Fruit fly (Drosophila melanogaster): ENCODE results near the gene Eig71Ej.

The Eig71Ej gene

dm6 chr3L:15692388-15692787 lies 31.6 kb upstream of the Eig71Ej start:
- TF ChIP-seq CG17801 (GFP tag; optimal IDR thresholded peaks at IDR 0.05; ENCODE audit: partially characterized antibody) = no peak

dm6 chr3L:15691968-15692367 lies 31.2 kb upstream of the Eig71Ej start, which contains the start of gene CG34451:
CG34451 (minus strand) TSS chr3L:15692068.
- TF ChIP-seq CG17801 (GFP tag; optimal IDR thresholded peaks at IDR 0.05; ENCODE audit: partially characterized antibody) = no peak

- TF ChIP-seq CG17801 (GFP tag; optimal IDR thresholded peaks at IDR 0.05; ENCODE audit: partially characterized antibody) = no peak
Observed at dm6 chr3L:15690711-15691591, 30.1 kb upstream of the Eig71Ej start.

DNA sequence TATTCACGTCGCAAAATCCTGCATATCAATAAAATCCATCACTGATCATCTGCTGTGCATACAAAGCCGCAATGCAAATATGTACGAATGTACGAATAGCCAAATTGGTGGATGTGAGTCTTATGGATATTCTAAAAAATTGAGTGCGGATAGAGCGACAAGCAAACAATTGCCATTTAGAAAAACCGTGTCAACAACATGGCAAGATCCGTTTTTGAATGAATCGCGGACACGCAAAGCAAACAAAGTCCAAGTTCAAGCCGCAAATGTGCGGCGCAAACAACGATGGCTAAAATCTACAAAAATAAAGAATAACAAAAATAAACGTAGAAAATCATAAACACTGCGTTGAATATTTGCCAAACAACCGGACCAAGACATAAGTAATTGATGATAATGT lies 28.7 kb upstream of the Eig71Ej start:
- TF ChIP-seq CG17801 (GFP tag; optimal IDR thresholded peaks at IDR 0.05; ENCODE audit: partially characterized antibody) = no peak

- TF ChIP-seq CG17801 (GFP tag; optimal IDR thresholded peaks at IDR 0.05; ENCODE audit: partially characterized antibody) = no peak
Observed at dm6 chr3L:15687802-15688201, 27.0 kb upstream of the Eig71Ej start, which contains the start of gene CG34452. CG34452 (minus strand) TSS chr3L:15687902.

DNA sequence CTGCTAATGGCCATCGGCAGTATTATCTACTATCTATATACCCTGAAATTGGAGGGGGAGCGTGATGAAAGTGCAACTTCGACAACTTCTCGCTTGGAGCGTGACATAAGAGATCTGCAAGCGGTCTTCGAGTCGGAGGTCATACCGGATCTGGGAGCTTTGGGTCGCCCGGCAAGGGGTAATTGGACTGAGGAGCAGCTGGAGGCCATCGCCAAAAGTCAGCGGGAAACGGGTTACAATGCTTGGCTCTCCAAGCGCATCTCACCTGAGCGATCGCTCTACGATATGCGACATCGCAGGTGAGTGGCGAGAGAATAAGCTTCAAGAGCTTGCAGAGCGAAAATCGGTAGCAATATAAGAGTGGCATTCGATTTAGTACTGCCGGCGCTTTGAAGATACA lies 23.2 kb upstream of the Eig71Ej start:
- TF ChIP-seq CG17801 (GFP tag; optimal IDR thresholded peaks at IDR 0.05; ENCODE audit: partially characterized antibody) = no peak

DNA sequence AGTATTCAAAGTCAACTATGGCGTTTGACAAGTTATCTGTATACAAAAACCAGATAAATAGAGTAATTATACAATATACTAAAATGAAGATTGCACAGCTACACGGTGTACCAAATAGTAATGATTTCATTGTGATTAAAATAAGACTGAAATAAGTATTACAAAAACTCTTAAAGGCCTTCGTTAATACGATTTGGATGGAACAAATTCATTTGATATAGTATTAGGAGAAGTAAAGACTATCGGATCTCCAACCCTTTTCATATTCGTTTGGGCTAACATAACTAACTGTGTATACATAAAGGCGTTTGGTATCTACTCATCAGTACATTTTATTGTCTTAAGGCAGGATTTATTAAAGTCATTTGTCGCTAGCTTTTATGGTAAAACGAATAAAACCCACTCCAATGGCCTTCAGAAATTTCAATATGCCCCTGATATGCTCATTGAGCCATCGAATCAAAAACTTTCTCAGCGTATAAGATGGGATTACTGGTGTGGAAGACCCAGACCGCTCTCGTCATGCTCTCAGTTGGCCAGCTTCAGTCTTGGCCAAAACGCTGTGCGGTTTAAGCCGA lies 22.6 kb upstream of the Eig71Ej start, which contains the start of the genes CG7579 and Pgant8:
Gene CG7579, minus strand, starts transcription at position 101 of the 578 bp plus-strand sequence.
Gene Pgant8, plus strand, starts transcription at position 528 of the 578 bp plus-strand sequence.
- no peak for TF ChIP-seq CG17801 (GFP tag; optimal IDR thresholded peaks at IDR 0.05; ENCODE audit: partially characterized antibody)

dm6 chr3L:15679420-15679819 lies 18.6 kb upstream of the Eig71Ej start, which contains the start of gene CG7304:
CG7304 (plus strand) TSS chr3L:15679720.
- no peak for TF ChIP-seq CG17801 (GFP tag; optimal IDR thresholded peaks at IDR 0.05; ENCODE audit: partially characterized antibody)

dm6 chr3L:15678284-15678683 lies 17.5 kb upstream of the Eig71Ej start:
- TF ChIP-seq CG17801 (GFP tag; optimal IDR thresholded peaks at IDR 0.05; ENCODE audit: partially characterized antibody) = no peak

- TF ChIP-seq CG17801 (GFP tag; optimal IDR thresholded peaks at IDR 0.05; ENCODE audit: partially characterized antibody) = no peak
Observed at dm6 chr3L:15677662-15678061, 16.8 kb upstream of the Eig71Ej start.

dm6 chr3L:15675111-15675510 lies 14.3 kb upstream of the Eig71Ej start:
- no peak for TF ChIP-seq CG17801 (GFP tag; optimal IDR thresholded peaks at IDR 0.05; ENCODE audit: partially characterized antibody)

dm6 chr3L:15672800-15673199 lies 12.0 kb upstream of the Eig71Ej start:
- no peak for TF ChIP-seq CG17801 (GFP tag; optimal IDR thresholded peaks at IDR 0.05; ENCODE audit: partially characterized antibody)

- TF ChIP-seq CG17801 (GFP tag; optimal IDR thresholded peaks at IDR 0.05; ENCODE audit: partially characterized antibody) = no peak
Observed at dm6 chr3L:15670455-15670854, 9.6 kb upstream of the Eig71Ej start.

DNA sequence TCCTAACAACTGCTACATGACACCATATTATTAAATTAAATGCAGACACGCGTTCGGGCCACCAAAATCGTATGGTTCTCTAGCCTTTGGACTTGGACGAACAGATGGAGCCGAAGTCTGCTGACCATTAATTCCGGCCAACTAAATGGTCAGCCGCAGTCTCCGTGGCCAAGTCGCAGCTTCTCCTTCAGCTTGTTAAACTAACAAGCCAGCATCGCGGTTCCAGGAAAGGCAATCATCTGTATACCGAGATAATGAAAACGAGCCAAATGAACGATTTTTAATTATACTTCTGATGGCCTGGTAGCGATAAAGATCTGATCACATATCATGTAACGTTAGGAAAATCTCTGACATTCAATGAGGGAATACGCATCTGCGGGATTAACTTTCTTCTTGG lies 9.1 kb upstream of the Eig71Ej start:
- TF ChIP-seq CG17801 (GFP tag; optimal IDR thresholded peaks at IDR 0.05; ENCODE audit: partially characterized antibody) = no peak

- no peak for TF ChIP-seq CG17801 (GFP tag; optimal IDR thresholded peaks at IDR 0.05; ENCODE audit: partially characterized antibody)
Observed at dm6 chr3L:15665741-15666140, 4.9 kb upstream of the Eig71Ej start.

DNA sequence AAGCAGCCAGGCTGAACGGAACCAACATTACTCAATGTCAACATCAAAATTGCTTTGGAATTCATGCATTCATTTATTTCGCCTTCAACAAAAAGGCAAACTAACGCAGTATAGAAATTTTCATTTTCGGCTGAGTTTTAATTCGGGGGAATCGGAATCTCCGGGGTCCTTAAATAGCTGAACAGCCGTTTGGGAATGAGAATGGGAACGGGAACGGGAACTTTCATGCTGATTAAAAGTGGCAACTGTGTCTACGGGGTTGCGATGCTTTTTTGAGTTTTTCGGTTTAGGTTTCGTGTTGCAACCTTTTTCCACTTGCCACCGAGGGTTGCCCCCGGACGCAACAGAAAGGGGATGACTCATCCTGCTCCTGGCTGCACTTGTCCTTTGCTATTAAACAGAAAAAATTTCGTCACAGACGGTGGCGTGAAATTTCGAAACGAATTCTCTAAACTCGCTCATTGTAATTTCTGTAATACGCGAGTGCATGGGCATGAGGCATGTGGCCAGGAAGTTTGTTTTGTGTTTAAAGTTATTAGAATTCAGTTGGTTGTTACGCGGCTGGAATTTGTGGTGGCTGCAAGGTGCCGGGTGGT lies 3.5 kb upstream of the Eig71Ej start:
- no peak for TF ChIP-seq CG17801 (GFP tag; optimal IDR thresholded peaks at IDR 0.05; ENCODE audit: partially characterized antibody)

All from ovary, adult (tissue).